Worm (Caenorhabditis elegans) whole organism, L2 larva: ENCODE measurements around the gene frpr-3.

Experiments
- alr-1 ChIP-seq: fragments of 150-350 bp; optimal IDR thresholded peaks from 2 replicates; lab custom pipeline; 2014; ENCODE audit warnings: missing biosample characterization, missing genetic modification characterization
- blmp-1 ChIP-seq: sonication (generic microtip); optimal IDR thresholded peaks from 2 replicates; lab custom pipeline; 2017; ENCODE audit warnings: missing genetic modification characterization, mild to moderate bottlenecking, missing compliant biosample characterization, antibody characterized with exemption, moderate library complexity; ENCODE audit not compliant: insufficient read depth
- elt-1 ChIP-seq: fragments of 150-350 bp; optimal IDR thresholded peaks from 2 replicates; lab custom pipeline; 2014; ENCODE audit warnings: missing biosample characterization, missing genetic modification characterization
- elt-3 ChIP-seq: sonication (generic microtip); optimal IDR thresholded peaks from 2 replicates; lab custom pipeline; 2017; ENCODE audit warnings: missing biosample characterization, missing genetic modification characterization
- lsy-2 ChIP-seq, 2 experiments: fragments of 150-350 bp in 1 of 2; sonication (generic microtip) in 1 of 2; optimal IDR thresholded peaks; 2 replicates each; lab custom pipeline; 2014 to 2017; ENCODE audit warnings: missing biosample characterization in 2 of 2, missing genetic modification characterization in 2 of 2
- mdl-1 ChIP-seq, 2 experiments: fragments of 150-350 bp in 1 of 2; sonication (generic microtip) in 1 of 2; optimal IDR thresholded peaks; 2 replicates each; lab custom pipeline; 2017; ENCODE audit warnings: missing biosample characterization in 2 of 2, missing genetic modification characterization in 2 of 2
- nhr-10 ChIP-seq: sonication (generic microtip); optimal IDR thresholded peaks from 2 replicates; lab custom pipeline; 2017; ENCODE audit warnings: missing biosample characterization, missing genetic modification characterization
- nhr-11 ChIP-seq: fragments of 150-350 bp; optimal IDR thresholded peaks from 2 replicates; lab custom pipeline; 2014; ENCODE audit warnings: missing biosample characterization, missing genetic modification characterization
- nhr-12 ChIP-seq: fragments of 150-350 bp; optimal IDR thresholded peaks from 2 replicates; lab custom pipeline; 2014; ENCODE audit warnings: missing biosample characterization, missing genetic modification characterization
- nhr-237 ChIP-seq: fragments of 150-350 bp; optimal IDR thresholded peaks from 2 replicates; lab custom pipeline; 2014; ENCODE audit warnings: missing biosample characterization, missing genetic modification characterization
- skn-1 ChIP-seq: sonication (generic microtip); optimal IDR thresholded peaks from 2 replicates; lab custom pipeline; 2017; ENCODE audit warnings: missing biosample characterization, missing genetic modification characterization
- snpc-4 ChIP-seq: fragments of 150-350 bp; optimal IDR thresholded peaks from 2 replicates; lab custom pipeline; 2014; ENCODE audit warnings: missing biosample characterization, missing genetic modification characterization
- zag-1 ChIP-seq: fragments of 150-350 bp; optimal IDR thresholded peaks from 2 replicates; lab custom pipeline; 2014; ENCODE audit warnings: missing biosample characterization, missing genetic modification characterization

DNA sequence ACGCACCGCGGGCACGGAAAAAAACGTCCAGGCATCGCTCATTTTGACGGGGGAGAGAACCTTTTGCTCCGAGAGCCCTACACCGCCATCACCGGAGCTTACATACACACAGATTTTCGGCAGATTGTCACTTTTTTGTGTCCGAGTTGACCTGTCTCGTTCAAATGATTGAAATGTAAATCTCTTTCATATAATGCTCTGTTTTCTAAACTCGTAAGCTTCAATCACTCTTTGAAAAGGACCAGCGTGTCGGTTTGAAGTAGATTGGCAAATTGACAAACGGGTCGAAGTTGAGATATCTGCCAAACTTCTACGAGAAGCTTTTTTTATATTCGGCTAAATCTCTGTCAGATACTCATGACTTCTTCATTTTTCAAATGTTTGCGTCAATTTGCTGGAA lies 23.9 kb upstream of the frpr-3 start:
- TF ChIP-seq blmp-1 (tag; lab: Kevin White, UChicago) = no peak
- no peak for TF ChIP-seq nhr-12 (tag; lab: Kevin White, UChicago)
- TF ChIP-seq zag-1 = no peak
- TF ChIP-seq nhr-10 (tag; lab: Kevin White, UChicago) = no peak
- TF ChIP-seq lsy-2 (tag; optimal IDR thresholded peaks at IDR 0.05; lab: Kevin White, UChicago) = no peak
- TF ChIP-seq nhr-11 (tag; lab: Kevin White, UChicago) = no peak
- TF ChIP-seq alr-1 (tag; lab: Kevin White, UChicago) = no peak
- TF ChIP-seq elt-1 (tag; lab: Kevin White, UChicago) = no peak
- TF ChIP-seq mdl-1 (tag; optimal IDR thresholded peaks at IDR 0.05; lab: Kevin White, UChicago) = no peak
- no peak for TF ChIP-seq snpc-4 (tag; lab: Kevin White, UChicago)
- TF ChIP-seq nhr-237 (tag; lab: Kevin White, UChicago) = no peak
- no peak for TF ChIP-seq elt-3 (tag; lab: Kevin White, UChicago)
- no peak for TF ChIP-seq skn-1 (tag; lab: Kevin White, UChicago)
